Worm (Caenorhabditis elegans): Measurements from ENCODE around the gene tgt-1.

ce11 chrIV:12009046-12009674, 49.6 kb upstream of the tgt-1 start:
- TF ChIP-seq mab-5 (tag; optimal IDR thresholded peaks at IDR 0.05), result no peak
- TF ChIP-seq sma-9 (GFP tag; optimal IDR thresholded peaks at IDR 0.05), result peak; percentile 33
- TF ChIP-seq sma-9 (tag; optimal IDR thresholded peaks at IDR 0.05), result no peak
- TF ChIP-seq ama-1 (optimal IDR thresholded peaks at IDR 0.05), result no peak
- TF ChIP-seq nhr-12 (tag; optimal IDR thresholded peaks at IDR 0.05), result no peak
- no peak for TF ChIP-seq ceh-82 (tag; optimal IDR thresholded peaks at IDR 0.05)
- no peak for TF ChIP-seq unc-62 (GFP tag; optimal IDR thresholded peaks at IDR 0.05)
- no peak for TF ChIP-seq sma-3 (GFP tag; optimal IDR thresholded peaks at IDR 0.05)
- TF ChIP-seq lin-11 (tag; optimal IDR thresholded peaks at IDR 0.05), result no peak
- TF ChIP-seq fos-1 (tag; optimal IDR thresholded peaks at IDR 0.05), result no peak
- TF ChIP-seq unc-39 (tag; optimal IDR thresholded peaks at IDR 0.05), result no peak
- no peak for TF ChIP-seq snpc-4 (tag; optimal IDR thresholded peaks at IDR 0.05)
- no peak for TF ChIP-seq Y55F3AM.14 (GFP tag; optimal IDR thresholded peaks at IDR 0.05)
